Fruit fly (Drosophila melanogaster) whole organism, adult: ENCODE results near the gene Lim1.

Experiments used
- CG33017 ChIP-seq: fragments of 200-800 bp; sonication (Bioruptor generic); optimal IDR thresholded peaks from 2 replicates; lab custom pipeline; 2018; ENCODE audit warnings: missing biosample characterization, mild to moderate bottlenecking, missing genetic modification characterization, moderate library complexity
- Crg-1 ChIP-seq: fragments of 200-800 bp; sonication (Bioruptor generic); optimal IDR thresholded peaks from 2 replicates; lab custom pipeline; 2016; ENCODE audit warnings: missing biosample characterization, missing genetic modification characterization
- cic ChIP-seq: fragments of 200-800 bp; sonication (Bioruptor generic); optimal IDR thresholded peaks from 2 replicates; lab custom pipeline; 2017; ENCODE audit warnings: missing biosample characterization, mild to moderate bottlenecking, missing genetic modification characterization, moderate library complexity
- kay ChIP-seq: fragments of 200-800 bp; sonication (Bioruptor generic); peaks from one replicate; lab custom pipeline; 2016; ENCODE audit warnings: missing biosample characterization, missing genetic modification characterization, borderline replicate concordance
- pad ChIP-seq: fragments of 200-800 bp; sonication (Bioruptor generic); optimal IDR thresholded peaks from 3 replicates; lab custom pipeline; 2017; ENCODE audit warnings: missing biosample characterization, missing genetic modification characterization, mild to moderate bottlenecking, moderate library complexity, missing genetic modification reagents

- TF ChIP-seq CG33017 (tag; lab: Kevin White, UChicago) (no peak), pad (GFP tag; lab: Kevin White, UChicago) (no peak), cic (no peak), kay (GFP tag; lab: Kevin White, UChicago) (no peak), Crg-1 (GFP tag; lab: Kevin White, UChicago) (no peak)
These were observed 51.9 kb downstream of the Lim1 start for dm6 chrX:8753703-8754102.
